Worm (Caenorhabditis elegans) whole organism, L2 larva: ENCODE measurements around the gene gei-14.

Experiments used
- C34F6.9 ChIP-seq: fragments of 150-350 bp; optimal IDR thresholded peaks from 2 replicates; lab custom pipeline; 2014; ENCODE audit warnings: missing biosample characterization, missing genetic modification characterization
- F13H6.1 ChIP-seq: sonication (generic microtip); optimal IDR thresholded peaks from 2 replicates; lab custom pipeline; 2016; ENCODE audit warnings: missing genetic modification characterization, missing compliant biosample characterization
- R02D3.7 ChIP-seq: fragments of 150-350 bp; optimal IDR thresholded peaks from 2 replicates; lab custom pipeline; 2014; ENCODE audit warnings: missing biosample characterization, missing genetic modification characterization
- Y55F3AM.14 ChIP-seq: fragments of 200-800 bp; sonication (Bioruptor generic); optimal IDR thresholded peaks from 2 replicates; lab custom pipeline; 2018; ENCODE audit warnings: mild to moderate bottlenecking, missing genetic modification characterization, missing compliant biosample characterization
- ZK546.5 ChIP-seq: sonication (generic microtip); optimal IDR thresholded peaks from 2 replicates; lab custom pipeline; 2017; ENCODE audit warnings: missing biosample characterization, missing genetic modification characterization
- alr-1 ChIP-seq: fragments of 150-350 bp; optimal IDR thresholded peaks from 2 replicates; lab custom pipeline; 2014; ENCODE audit warnings: missing biosample characterization, missing genetic modification characterization
- ama-1 ChIP-seq: fragments of 150-350 bp; optimal IDR thresholded peaks from 2 replicates; lab custom pipeline; 2018; ENCODE audit warnings: inconsistent platforms
- blmp-1 ChIP-seq: sonication (generic microtip); optimal IDR thresholded peaks from 2 replicates; lab custom pipeline; 2017; ENCODE audit warnings: missing genetic modification characterization, mild to moderate bottlenecking, missing compliant biosample characterization, antibody characterized with exemption, moderate library complexity; ENCODE audit not compliant: insufficient read depth
- ceh-82 ChIP-seq: fragments of 150-350 bp; optimal IDR thresholded peaks from 2 replicates; lab custom pipeline; 2014; ENCODE audit warnings: missing biosample characterization, missing genetic modification characterization
- dmd-4 ChIP-seq: sonication (generic microtip); optimal IDR thresholded peaks from 2 replicates; lab custom pipeline; 2017; ENCODE audit warnings: missing biosample characterization, missing genetic modification characterization
- egl-27 ChIP-seq: sonication (generic microtip); optimal IDR thresholded peaks from 3 replicates; lab custom pipeline; 2017; ENCODE audit warnings: missing biosample characterization, missing genetic modification reagents, missing genetic modification characterization
- elt-1 ChIP-seq: fragments of 150-350 bp; optimal IDR thresholded peaks from 2 replicates; lab custom pipeline; 2014; ENCODE audit warnings: missing biosample characterization, missing genetic modification characterization
- elt-3 ChIP-seq: sonication (generic microtip); optimal IDR thresholded peaks from 2 replicates; lab custom pipeline; 2017; ENCODE audit warnings: missing biosample characterization, missing genetic modification characterization
- fos-1 ChIP-seq: fragments of 150-350 bp; optimal IDR thresholded peaks from 2 replicates; lab custom pipeline; 2014; ENCODE audit warnings: missing biosample characterization, missing genetic modification characterization
- gmeb-1 ChIP-seq: fragments of 150-350 bp; optimal IDR thresholded peaks from 2 replicates; lab custom pipeline; 2014; ENCODE audit warnings: missing biosample characterization, missing genetic modification characterization
- lin-11 ChIP-seq: fragments of 150-350 bp; sonication (generic microtip); optimal IDR thresholded peaks from 2 replicates; lab custom pipeline; 2014; ENCODE audit warnings: missing biosample characterization, missing genetic modification characterization, inconsistent platforms, mixed read lengths
- lin-13 ChIP-seq: fragments of 150-350 bp; optimal IDR thresholded peaks from 2 replicates; lab custom pipeline; 2014; ENCODE audit warnings: missing biosample characterization, missing genetic modification reagents, missing genetic modification characterization
- mbf-1 ChIP-seq: sonication (generic microtip); optimal IDR thresholded peaks from 2 replicates; lab custom pipeline; 2017; ENCODE audit warnings: missing biosample characterization, missing genetic modification characterization
- mdl-1 ChIP-seq, 2 experiments: fragments of 150-350 bp in 1 of 2; sonication (generic microtip) in 1 of 2; optimal IDR thresholded peaks; 2 replicates each; lab custom pipeline; 2017; ENCODE audit warnings: missing biosample characterization in 2 of 2, missing genetic modification characterization in 2 of 2
- nhr-10 ChIP-seq: sonication (generic microtip); optimal IDR thresholded peaks from 2 replicates; lab custom pipeline; 2017; ENCODE audit warnings: missing biosample characterization, missing genetic modification characterization
- nhr-21 ChIP-seq: fragments of 150-350 bp; optimal IDR thresholded peaks from 2 replicates; lab custom pipeline; 2014; ENCODE audit warnings: missing biosample characterization, missing genetic modification characterization
- nhr-23 ChIP-seq: fragments of 150-350 bp; optimal IDR thresholded peaks from 2 replicates; lab custom pipeline; 2014; ENCODE audit warnings: missing biosample characterization, missing genetic modification reagents, missing genetic modification characterization
- nhr-237 ChIP-seq: fragments of 150-350 bp; optimal IDR thresholded peaks from 2 replicates; lab custom pipeline; 2014; ENCODE audit warnings: missing biosample characterization, missing genetic modification characterization
- nhr-6 ChIP-seq: fragments of 150-350 bp; optimal IDR thresholded peaks from 2 replicates; lab custom pipeline; 2014; ENCODE audit warnings: missing biosample characterization, missing genetic modification characterization
- nhr-77 ChIP-seq: fragments of 150-350 bp; optimal IDR thresholded peaks from 2 replicates; lab custom pipeline; 2014; ENCODE audit warnings: missing biosample characterization, missing genetic modification characterization
- peb-1 ChIP-seq: fragments of 150-350 bp; optimal IDR thresholded peaks from 2 replicates; lab custom pipeline; 2014; ENCODE audit warnings: missing biosample characterization, missing genetic modification characterization
- sem-4 ChIP-seq: fragments of 150-350 bp; optimal IDR thresholded peaks from 2 replicates; lab custom pipeline; 2014; ENCODE audit warnings: missing biosample characterization, missing genetic modification reagents, missing genetic modification characterization
- skn-1 ChIP-seq: sonication (generic microtip); optimal IDR thresholded peaks from 2 replicates; lab custom pipeline; 2017; ENCODE audit warnings: missing biosample characterization, missing genetic modification characterization
- sma-9 ChIP-seq, 2 experiments: fragments of 150-350 bp in 1 of 2; sonication (generic microtip) in 1 of 2; optimal IDR thresholded peaks; 2 replicates each; lab custom pipeline; 2014 to 2016; ENCODE audit warnings: missing genetic modification characterization in 2 of 2, mild to moderate bottlenecking in 1 of 2, missing biosample characterization in 1 of 2, missing compliant biosample characterization in 1 of 2, missing genetic modification reagents in 1 of 2, moderate library complexity in 1 of 2
- unc-39 ChIP-seq: fragments of 150-350 bp; optimal IDR thresholded peaks from 2 replicates; lab custom pipeline; 2014; ENCODE audit warnings: missing biosample characterization, missing genetic modification characterization
- unc-55 ChIP-seq: fragments of 150-350 bp; sonication (generic microtip); optimal IDR thresholded peaks from 3 replicates; lab custom pipeline; 2014; ENCODE audit warnings: missing biosample characterization, missing genetic modification reagents, missing genetic modification characterization
- zag-1 ChIP-seq: fragments of 150-350 bp; optimal IDR thresholded peaks from 2 replicates; lab custom pipeline; 2014; ENCODE audit warnings: missing biosample characterization, missing genetic modification characterization
- ztf-1 ChIP-seq: fragments of 200-800 bp; sonication (Bioruptor generic); conservative IDR thresholded peaks from 2 replicates; pipeline ENCODE4 v1.3.6; 2022; ENCODE audit warnings: missing genetic modification characterization, missing compliant biosample characterization
- ztf-11 ChIP-seq: sonication (generic microtip); optimal IDR thresholded peaks from 2 replicates; lab custom pipeline; 2017; ENCODE audit warnings: missing biosample characterization, missing genetic modification characterization
- ztf-4 ChIP-seq: fragments of 150-350 bp; optimal IDR thresholded peaks from 2 replicates; lab custom pipeline; 2014; ENCODE audit warnings: missing biosample characterization, missing genetic modification characterization

Gene gei-14

DNA sequence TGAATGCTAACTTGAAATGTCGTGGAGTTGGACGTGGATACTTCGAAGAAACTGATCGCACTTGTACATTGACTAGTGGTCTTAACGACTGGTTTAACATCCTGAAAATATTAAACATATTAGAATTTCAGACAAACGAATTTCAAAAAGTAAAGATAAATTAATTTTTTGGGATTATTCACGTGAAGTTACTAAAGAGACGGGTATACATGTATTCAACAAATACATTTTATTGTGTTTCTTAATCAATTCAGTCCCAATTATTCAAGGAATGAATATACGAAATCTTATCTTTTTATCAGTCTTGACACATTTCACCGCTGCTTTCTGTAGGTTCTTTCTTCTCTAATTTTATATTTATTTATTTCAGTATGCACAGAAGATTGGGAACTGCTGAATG, 2.4 kb upstream of the gei-14 start, which contains the start of the genes mrpl-10 and clec-142:
mrpl-10 (minus strand) TSS at position 101 of the 400 bp plus-strand sequence.
clec-142 (plus strand) TSS at position 264 of the 400 bp plus-strand sequence.
- TF ChIP-seq alr-1 (tag; lab: Kevin White, UChicago) = no peak
- no peak for TF ChIP-seq lin-11 (tag; lab: Kevin White, UChicago)
- TF ChIP-seq ztf-4 (tag; lab: Kevin White, UChicago) = no peak
- no peak for TF ChIP-seq ama-1 (lab: Kevin White, UChicago)
- no peak for TF ChIP-seq nhr-77 (tag; lab: Kevin White, UChicago)
- TF ChIP-seq Y55F3AM.14 (GFP tag; lab: Kevin White, UChicago) = no peak
- no peak for TF ChIP-seq nhr-23 (tag; lab: Kevin White, UChicago)
- no peak for TF ChIP-seq elt-3 (tag; lab: Kevin White, UChicago)
- TF ChIP-seq mdl-1 (tag; optimal IDR thresholded peaks at IDR 0.05; lab: Kevin White, UChicago) = no peak
- no peak for TF ChIP-seq fos-1 (tag; lab: Kevin White, UChicago)
- TF ChIP-seq ceh-82 (tag; lab: Kevin White, UChicago) = no peak
- TF ChIP-seq ztf-1 = no peak
- TF ChIP-seq R02D3.7 = no peak
- TF ChIP-seq skn-1 = no peak
- TF ChIP-seq peb-1 (tag; lab: Kevin White, UChicago) = no peak
- TF ChIP-seq nhr-6 (tag; lab: Kevin White, UChicago) = no peak

DNA sequence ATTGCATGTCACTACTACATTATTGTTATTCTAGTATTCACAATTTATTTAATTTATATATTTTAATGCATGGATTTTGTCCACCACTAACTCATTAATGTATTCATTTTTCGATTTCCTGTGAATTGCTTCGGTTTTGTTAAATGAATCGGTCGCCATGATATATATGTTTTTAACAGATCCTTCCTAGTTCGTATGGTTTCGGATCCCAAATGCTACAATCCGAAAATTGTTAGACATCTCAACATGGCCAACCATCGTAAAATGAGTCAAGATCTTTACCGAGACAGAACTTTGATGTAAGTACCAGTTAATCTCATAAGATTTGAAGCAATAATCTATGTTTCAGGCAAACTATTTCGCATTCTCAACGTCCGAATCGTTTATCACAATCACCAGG, 3.0 kb downstream of the gei-14 start:
- TF ChIP-seq zag-1 (tag; lab: Kevin White, UChicago) = no peak
- TF ChIP-seq sem-4 = no peak
- TF ChIP-seq egl-27 (tag; lab: Kevin White, UChicago) = no peak
- TF ChIP-seq ztf-11 (tag; lab: Kevin White, UChicago) = no peak
- no peak for TF ChIP-seq ama-1 (lab: Kevin White, UChicago)
- TF ChIP-seq, all 48 proteins: peak for 0

ce11 chrII:8269855-8270647, 6.0 kb downstream of the gei-14 start, which contains the start of gene tdc-1:
Gene tdc-1, plus strand, starts transcription at chrII:8270597.
- TF ChIP-seq elt-1 (tag; lab: Kevin White, UChicago) = no peak
- TF ChIP-seq nhr-21 (tag; lab: Kevin White, UChicago) = no peak

- TF ChIP-seq lin-11 (tag; lab: Kevin White, UChicago) (no peak), unc-39 (tag; lab: Kevin White, UChicago) (no peak), nhr-23 (tag; lab: Kevin White, UChicago) (no peak), nhr-21 (tag; lab: Kevin White, UChicago) (no peak), dmd-4 (tag; lab: Kevin White, UChicago) (no peak), ama-1 (lab: Kevin White, UChicago) (no peak)
Observed at ce11 chrII:8269351-8269750, 6.7 kb downstream of the gei-14 start, which contains the start of gene K01C8.2. Gene K01C8.2, minus strand, starts transcription at chrII:8269451.

DNA sequence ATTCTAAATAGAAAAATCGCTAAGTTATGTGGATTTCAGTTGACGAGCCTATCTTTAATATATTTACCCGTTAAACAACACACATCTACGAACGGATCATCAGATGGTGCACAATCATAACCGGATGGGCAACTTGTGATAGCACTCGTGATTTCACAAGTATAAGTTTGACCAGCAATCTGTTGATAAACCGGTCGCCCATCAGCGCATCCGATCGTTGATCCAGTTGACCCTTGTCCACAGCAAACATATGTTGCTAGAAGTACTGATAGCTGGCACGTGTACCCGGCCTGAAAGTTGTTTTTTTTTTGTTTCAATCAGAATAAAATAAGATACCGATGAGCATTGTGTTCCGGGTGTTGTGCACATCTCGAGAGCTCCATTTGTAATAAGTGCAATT, 8.4 kb downstream of the gei-14 start:
- no peak for TF ChIP-seq egl-27 (tag; lab: Kevin White, UChicago)

ce11 chrII:8266559-8266958, 9.5 kb downstream of the gei-14 start:
- TF ChIP-seq gmeb-1 (tag; lab: Kevin White, UChicago) (no peak), elt-3 (tag; lab: Kevin White, UChicago) (no peak), fos-1 (tag; lab: Kevin White, UChicago) (peak; percentile 89), sma-9 (GFP tag; optimal IDR thresholded peaks at IDR 0.05; lab: Kevin White, UChicago) (peak; percentile 5), sma-9 (tag; optimal IDR thresholded peaks at IDR 0.05; lab: Kevin White, UChicago) (no peak)

DNA sequence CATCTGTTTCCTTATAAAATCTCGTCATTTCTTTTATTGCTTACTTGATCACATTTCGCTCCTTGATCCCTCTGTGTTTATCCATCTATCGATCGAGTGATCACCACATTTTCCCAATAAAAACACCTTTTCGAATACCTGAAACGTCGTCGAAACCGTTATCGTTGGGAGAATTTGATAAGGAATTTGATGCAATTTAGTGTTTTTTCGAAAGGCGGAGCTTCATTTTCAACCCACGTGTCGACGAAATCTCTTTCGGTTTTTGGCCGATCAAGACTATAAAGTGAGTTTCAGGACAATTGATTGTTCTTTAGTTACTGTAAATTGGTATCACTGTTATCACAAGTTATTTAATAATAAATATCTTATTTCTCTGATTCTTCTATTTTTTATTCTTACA, 11.4 kb downstream of the gei-14 start, which contains the start of gene srdh-1:
srdh-1 (plus strand) TSS at position 43 of the 400 bp plus-strand sequence.
- no peak for TF ChIP-seq lin-13
- TF ChIP-seq C34F6.9 (tag; lab: Kevin White, UChicago) = no peak
- no peak for TF ChIP-seq unc-55 (GFP tag; lab: Kevin White, UChicago)
- peak; percentile 16 for TF ChIP-seq fos-1 (tag; lab: Kevin White, UChicago)
- no peak for TF ChIP-seq ztf-11 (tag; lab: Kevin White, UChicago)
- no peak for TF ChIP-seq mbf-1
- TF ChIP-seq gmeb-1 (tag; lab: Kevin White, UChicago) = no peak
- no peak for TF ChIP-seq F13H6.1
- no peak for TF ChIP-seq ztf-1
- TF ChIP-seq mdl-1 (tag; optimal IDR thresholded peaks at IDR 0.05; lab: Kevin White, UChicago) = no peak
- TF ChIP-seq Y55F3AM.14 (GFP tag; lab: Kevin White, UChicago) = no peak
- no peak for TF ChIP-seq ZK546.5
- peak; percentile 36 for TF ChIP-seq blmp-1 (tag; lab: Kevin White, UChicago)
- no peak for TF ChIP-seq nhr-10 (tag; lab: Kevin White, UChicago)
- no peak for TF ChIP-seq nhr-21 (tag; lab: Kevin White, UChicago)
- TF ChIP-seq sma-9 (GFP tag; optimal IDR thresholded peaks at IDR 0.05; lab: Kevin White, UChicago) = peak; percentile 18
- TF ChIP-seq sma-9 (tag; optimal IDR thresholded peaks at IDR 0.05; lab: Kevin White, UChicago) = no peak
- no peak for TF ChIP-seq nhr-237 (tag; lab: Kevin White, UChicago)
- no peak for TF ChIP-seq R02D3.7
- TF ChIP-seq skn-1 = no peak
- TF ChIP-seq ama-1 (lab: Kevin White, UChicago) = no peak
- TF ChIP-seq sem-4 = no peak
